Fruit fly (Drosophila melanogaster): Measurements from ENCODE around the gene Cad86C.

Cad86C gene

DNA sequence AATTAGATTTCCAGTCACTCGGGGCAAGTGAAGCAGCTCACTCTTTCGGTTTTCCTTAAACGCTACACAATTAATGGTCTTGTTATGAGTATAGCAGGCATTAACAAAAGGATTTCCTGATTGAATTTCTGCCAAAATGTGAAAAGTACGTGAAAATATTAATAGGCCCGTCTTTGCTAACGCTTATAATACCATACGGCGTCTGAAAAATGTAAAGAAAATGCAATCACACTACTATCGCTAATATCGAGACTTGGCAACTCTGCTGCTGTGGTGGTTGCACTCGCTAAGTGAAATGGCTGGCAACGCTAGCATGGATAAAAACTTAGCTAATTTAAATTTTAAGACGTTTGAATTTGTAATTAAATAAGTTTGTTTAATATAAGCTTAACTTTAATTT, 66.4 kb downstream of the Cad86C start, which contains the start of gene CG6621 (continued):
- TF ChIP-seq CG14710 (tag; optimal IDR thresholded peaks at IDR 0.05) (peak; percentile 73), CG17186 (GFP tag; optimal IDR thresholded peaks at IDR 0.05) (no peak), gro (GFP tag; optimal IDR thresholded peaks at IDR 0.05) (peak; percentile 44), Ssrp (tag; optimal IDR thresholded peaks at IDR 0.05) (no peak), btn (GFP tag; optimal IDR thresholded peaks at IDR 0.05) (no peak), cad (GFP tag; optimal IDR thresholded peaks at IDR 0.05) (no peak), fu2 (GFP tag; optimal IDR thresholded peaks at IDR 0.05) (no peak), tgo (GFP tag; IDR thresholded peaks at IDR 0.05) (no peak), jing (GFP tag; optimal IDR thresholded peaks at IDR 0.05) (no peak), croc (GFP tag; conservative IDR thresholded peaks at IDR 0.05) (no peak), NC2β (GFP tag; optimal IDR thresholded peaks at IDR 0.05) (no peak), CG4424 (GFP tag; optimal IDR thresholded peaks at IDR 0.05) (no peak), CG3065 (GFP tag; optimal IDR thresholded peaks at IDR 0.05) (no peak), CG6175 (GFP tag; IDR thresholded peaks at IDR 0.05) (no peak), knrl (GFP tag; IDR thresholded peaks at IDR 0.05; ENCODE audit: partially characterized antibody) (peak; percentile 69), Vsx1 (GFP tag; optimal IDR thresholded peaks at IDR 0.05) (no peak), B-H2 (GFP tag; optimal IDR thresholded peaks at IDR 0.05) (no peak), Nf-YC (tag; optimal IDR thresholded peaks at IDR 0.05) (no peak), grn (GFP tag; optimal IDR thresholded peaks at IDR 0.05) (no peak), trh (GFP tag; optimal IDR thresholded peaks at IDR 0.05) (no peak), GATAe (GFP tag; conservative IDR thresholded peaks at IDR 0.05) (no peak), Mrtf (GFP tag; IDR thresholded peaks at IDR 0.05) (no peak), ftz-f1 (GFP tag; optimal IDR thresholded peaks at IDR 0.05) (no peak), CG12071 (GFP tag; optimal IDR thresholded peaks at IDR 0.05) (no peak), HLH3B (GFP tag; IDR thresholded peaks at IDR 0.05) (no peak), dpn (GFP tag; optimal IDR thresholded peaks at IDR 0.05) (peak in 1 of 2 experiments; percentile 10), vnd (GFP tag; IDR thresholded peaks at IDR 0.05; ENCODE audit: partially characterized antibody) (peak; percentile 37; the same call in 1 of the 3 replicates), Blimp-1 (GFP tag; optimal IDR thresholded peaks at IDR 0.05) (no peak), Eip74EF (GFP tag; optimal IDR thresholded peaks at IDR 0.05) (no peak), ro (GFP tag; IDR thresholded peaks at IDR 0.05) (no peak), chm (GFP tag; IDR thresholded peaks at IDR 0.05) (no peak), Ptx1 (GFP tag; IDR thresholded peaks at IDR 0.05) (no peak), CG2199 (GFP tag; IDR thresholded peaks at IDR 0.05) (no peak), pho (GFP tag; optimal IDR thresholded peaks at IDR 0.05) (peak; percentile 4), CG42726 (GFP tag; IDR thresholded peaks at IDR 0.05; ENCODE audit: partially characterized antibody) (0 out of 2 replicates have a peak, but pooled peaks have one; percentile 50), CG3281 (GFP tag; optimal IDR thresholded peaks at IDR 0.05) (no peak), ind (GFP tag; optimal IDR thresholded peaks at IDR 0.05) (no peak), Atf3 (GFP tag; optimal IDR thresholded peaks at IDR 0.05) (no peak), lab (GFP tag; optimal IDR thresholded peaks at IDR 0.05) (no peak), Dbx (GFP tag; IDR thresholded peaks at IDR 0.05) (no peak), CG17612 (GFP tag; IDR thresholded peaks at IDR 0.05) (no peak), gcm (GFP tag; optimal IDR thresholded peaks at IDR 0.05) (no peak), CG9797 (GFP tag; optimal IDR thresholded peaks at IDR 0.05) (peak; percentile 93), HLH54F (GFP tag; optimal IDR thresholded peaks at IDR 0.05) (peak; percentile 10), Opbp (GFP tag; IDR thresholded peaks at IDR 0.05; ENCODE audit: partially characterized antibody) (peak; percentile 79), D19A (tag; optimal IDR thresholded peaks at IDR 0.05) (no peak), esg (GFP tag; conservative IDR thresholded peaks at IDR 0.05) (no peak), ham (GFP tag; IDR thresholded peaks at IDR 0.05) (no peak), Dip2 (GFP tag; IDR thresholded peaks at IDR 0.05) (no peak), CG13296 (GFP tag; optimal IDR thresholded peaks at IDR 0.05) (no peak), her (GFP tag; optimal IDR thresholded peaks at IDR 0.05) (no peak), hb (GFP tag; IDR thresholded peaks at IDR 0.05; ENCODE audit: partially characterized antibody) (peak; percentile 46; the same call in 1 of the 3 replicates)
